Worm (Caenorhabditis elegans): ENCODE data around the gene F49E2.2.

The F49E2.2 gene

ce11 chrX:9551112-9551511, 15.4 kb upstream of the F49E2.2 start:
- TF ChIP-seq pha-4 (tag; optimal IDR thresholded peaks at IDR 0.05) (peak; percentile 91), nfya-1 (tag; optimal IDR thresholded peaks at IDR 0.05; ENCODE audit: insufficient read depth) (peak; percentile 84), unc-62 (GFP tag; optimal IDR thresholded peaks at IDR 0.05) (peak; percentile 62), hmg-11 (tag; optimal IDR thresholded peaks at IDR 0.05) (peak; percentile 54), ztf-11 (tag; optimal IDR thresholded peaks at IDR 0.05) (no peak), nhr-25 (tag; optimal IDR thresholded peaks at IDR 0.05) (peak; percentile 94), skn-1 (tag; optimal IDR thresholded peaks at IDR 0.05) (no peak), zag-1 (tag; optimal IDR thresholded peaks at IDR 0.05) (no peak), daf-12 (tag; optimal IDR thresholded peaks at IDR 0.05) (no peak), nhr-43 (tag; optimal IDR thresholded peaks at IDR 0.05; ENCODE audit: poor library complexity, severe bottlenecking) (peak; percentile 22), nhr-23 (tag; optimal IDR thresholded peaks at IDR 0.05) (peak; percentile 63), ceh-82 (tag; optimal IDR thresholded peaks at IDR 0.05) (no peak), jun-1 (tag; optimal IDR thresholded peaks at IDR 0.05) (peak; percentile 74), ztf-4 (tag; optimal IDR thresholded peaks at IDR 0.05) (no peak), ZK546.5 (tag; optimal IDR thresholded peaks at IDR 0.05) (no peak), fkh-2 (tag; optimal IDR thresholded peaks at IDR 0.05) (no peak), ceh-28 (tag; optimal IDR thresholded peaks at IDR 0.05) (peak; percentile 42), nhr-11 (tag; optimal IDR thresholded peaks at IDR 0.05) (no peak), elt-2 (tag; optimal IDR thresholded peaks at IDR 0.05) (peak; percentile 47), lsy-12 (tag; optimal IDR thresholded peaks at IDR 0.05) (no peak), nhr-237 (tag; optimal IDR thresholded peaks at IDR 0.05) (no peak), egl-27 (tag; optimal IDR thresholded peaks at IDR 0.05) (no peak), nhr-77 (tag; optimal IDR thresholded peaks at IDR 0.05) (no peak), pqm-1 (tag; optimal IDR thresholded peaks at IDR 0.05) (peak; percentile 24), fos-1 (tag; optimal IDR thresholded peaks at IDR 0.05) (no peak), nhr-28 (tag; optimal IDR thresholded peaks at IDR 0.05) (no peak), egl-5 (tag; optimal IDR thresholded peaks at IDR 0.05) (peak; percentile 43), aly-2 (tag; optimal IDR thresholded peaks at IDR 0.05) (no peak), ceh-16 (tag; optimal IDR thresholded peaks at IDR 0.05) (no peak), nhr-76 (tag; optimal IDR thresholded peaks at IDR 0.05) (no peak), elt-1 (tag; optimal IDR thresholded peaks at IDR 0.05) (peak; percentile 33), lin-15B (tag; optimal IDR thresholded peaks at IDR 0.05) (no peak), tbx-2 (tag; optimal IDR thresholded peaks at IDR 0.05) (no peak), mml-1 (tag; optimal IDR thresholded peaks at IDR 0.05) (no peak), eor-1 (tag; optimal IDR thresholded peaks at IDR 0.05) (no peak), nhr-67 (tag; optimal IDR thresholded peaks at IDR 0.05) (no peak), elt-3 (tag; optimal IDR thresholded peaks at IDR 0.05) (no peak), mdl-1 (tag; optimal IDR thresholded peaks at IDR 0.05) (peak; percentile 57), nhr-12 (tag; optimal IDR thresholded peaks at IDR 0.05) (no peak), ama-1 (optimal IDR thresholded peaks at IDR 0.05) (peak; percentile 34), ceh-9 (tag; optimal IDR thresholded peaks at IDR 0.05) (no peak), sea-2 (GFP tag; optimal IDR thresholded peaks at IDR 0.05) (no peak), lin-39 (tag; optimal IDR thresholded peaks at IDR 0.05) (peak; percentile 75), unc-39 (tag; optimal IDR thresholded peaks at IDR 0.05) (no peak), R02D3.7 (tag; optimal IDR thresholded peaks at IDR 0.05) (no peak), fkh-10 (GFP tag; optimal IDR thresholded peaks at IDR 0.05) (no peak), snpc-4 (tag; optimal IDR thresholded peaks at IDR 0.05) (no peak)

- peak; percentile 38 for TF ChIP-seq egl-5 (tag; optimal IDR thresholded peaks at IDR 0.05)
- no peak for TF ChIP-seq lin-39 (tag; optimal IDR thresholded peaks at IDR 0.05)
- TF ChIP-seq nhr-25 (tag; optimal IDR thresholded peaks at IDR 0.05): peak; percentile 70
- peak; percentile 25 for TF ChIP-seq pqm-1 (tag; optimal IDR thresholded peaks at IDR 0.05)
- peak; percentile 48 for TF ChIP-seq ama-1 (optimal IDR thresholded peaks at IDR 0.05)
- no peak for TF ChIP-seq ztf-11 (tag; optimal IDR thresholded peaks at IDR 0.05)
- peak; percentile 54 for TF ChIP-seq nfya-1 (tag; optimal IDR thresholded peaks at IDR 0.05; ENCODE audit: insufficient read depth)
- no peak for TF ChIP-seq fkh-2 (tag; optimal IDR thresholded peaks at IDR 0.05)
- peak; percentile 20 for TF ChIP-seq pha-4 (tag; optimal IDR thresholded peaks at IDR 0.05)
- no peak for TF ChIP-seq nhr-43 (tag; optimal IDR thresholded peaks at IDR 0.05; ENCODE audit: poor library complexity, severe bottlenecking)
- no peak for TF ChIP-seq nhr-77 (tag; optimal IDR thresholded peaks at IDR 0.05)
- TF ChIP-seq elt-2 (tag; optimal IDR thresholded peaks at IDR 0.05): peak; percentile 21
Measured at ce11 chrX:9552404-9552803, 14.1 kb upstream of the F49E2.2 start.

All from whole organism, L3 larva.